Worm (Caenorhabditis elegans) whole organism, early embryonic: ENCODE data around the gene cth-1.

Source experiments
- aly-1 ChIP-seq: sonication (generic microtip); optimal IDR thresholded peaks from 2 replicates; lab custom pipeline; 2016; ENCODE audit warnings: missing genetic modification characterization, missing compliant biosample characterization
- ama-1 ChIP-seq: fragments of 150-350 bp; optimal IDR thresholded peaks from 2 replicates; lab custom pipeline; 2014
- ets-7 ChIP-seq: sonication (generic microtip); optimal IDR thresholded peaks from 2 replicates; lab custom pipeline; 2016; ENCODE audit warnings: missing genotype, missing genetic modification characterization, missing compliant biosample characterization
- flt-1 ChIP-seq: fragments of 200-800 bp; sonication (Bioruptor generic); IDR thresholded peaks from 2 replicates; pipeline ENCODE4 v1.3.6; 2022; ENCODE audit warnings: missing genetic modification characterization, missing compliant biosample characterization
- hmbx-1 ChIP-seq: sonication (generic microtip); optimal IDR thresholded peaks from 2 replicates; lab custom pipeline; 2016; ENCODE audit warnings: mild to moderate bottlenecking, missing genetic modification characterization, missing compliant biosample characterization
- hnd-1 ChIP-seq: sonication (generic microtip); optimal IDR thresholded peaks from 2 replicates; lab custom pipeline; 2016; ENCODE audit warnings: missing genetic modification characterization, missing compliant biosample characterization
- sea-1 ChIP-seq: fragments of 200-800 bp; sonication (Bioruptor generic); conservative IDR thresholded peaks from 2 replicates; pipeline ENCODE4 v1.3.6; 2022; ENCODE audit warnings: missing genetic modification characterization, missing compliant biosample characterization
- tbx-11 ChIP-seq: fragments of 200-800 bp; sonication (Bioruptor generic); IDR thresholded peaks from 2 replicates; pipeline ENCODE4 v1.3.6; 2022; ENCODE audit warnings: missing genetic modification characterization, missing compliant biosample characterization

DNA sequence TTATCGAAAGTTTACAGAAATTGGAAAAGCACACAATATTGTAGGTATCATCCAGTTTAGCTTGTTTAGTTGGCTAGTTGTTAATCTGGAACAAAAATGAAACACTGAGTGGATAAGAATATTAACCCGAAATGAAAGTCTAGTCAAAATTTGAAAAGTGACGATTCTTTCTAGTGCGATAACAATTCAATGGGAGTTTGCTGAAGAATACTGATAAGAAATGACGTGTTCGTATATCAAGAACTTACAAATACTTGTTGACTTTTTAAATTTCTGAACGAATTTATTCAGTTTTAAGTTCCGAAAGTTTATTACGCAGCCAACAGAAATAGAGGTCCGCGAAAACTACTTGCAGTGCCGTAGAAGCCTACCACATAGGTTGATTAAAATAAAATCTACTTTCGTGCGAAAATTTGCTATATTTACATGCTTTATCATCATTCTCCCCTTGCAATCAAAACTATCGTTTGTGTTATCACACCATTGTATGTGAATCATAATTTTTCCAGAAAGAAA is 42.6 kb downstream of the cth-1 start, which contains the start of gene fbxa-88:
- no peak for TF ChIP-seq ama-1 (lab: Kevin White, UChicago)
- no peak for TF ChIP-seq tbx-11 (GFP tag; lab: Robert Waterston, UW)
- no peak for TF ChIP-seq flt-1
- TF ChIP-seq aly-1, result no peak
- TF ChIP-seq sea-1 (GFP tag; lab: Robert Waterston, UW), result no peak
- TF ChIP-seq hnd-1 (tag; lab: Kevin White, UChicago), result no peak
- no peak for TF ChIP-seq hmbx-1 (tag; lab: Kevin White, UChicago)
- no peak for TF ChIP-seq ets-7 (tag; lab: Kevin White, UChicago)
